Fruit fly (Drosophila melanogaster): ENCODE data around the gene Teh2.

Teh2 gene

DNA sequence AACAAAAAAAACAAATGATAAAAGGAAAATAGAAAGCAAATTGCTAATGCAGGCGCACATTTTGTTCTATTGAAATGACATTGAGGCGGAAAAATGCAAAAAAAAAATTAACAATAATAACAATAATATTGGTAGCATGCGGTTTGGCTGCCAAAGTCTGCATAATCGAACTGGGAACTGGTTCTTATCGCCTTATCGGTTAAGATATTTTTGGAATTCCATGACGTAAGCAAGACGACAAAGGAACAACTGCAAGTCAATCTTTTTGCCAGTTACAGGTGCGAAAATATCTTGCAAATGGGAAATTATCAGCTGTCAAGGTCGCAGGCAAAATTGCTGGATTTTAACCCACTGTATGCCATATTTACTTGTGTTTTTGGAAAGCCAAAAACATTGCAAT lies 55.2 kb downstream of the Teh2 start:
- TF ChIP-seq CTCF (optimal IDR thresholded peaks at IDR 0.05) (no peak), CG8478 (optimal IDR thresholded peaks at IDR 0.05) (no peak)

DNA sequence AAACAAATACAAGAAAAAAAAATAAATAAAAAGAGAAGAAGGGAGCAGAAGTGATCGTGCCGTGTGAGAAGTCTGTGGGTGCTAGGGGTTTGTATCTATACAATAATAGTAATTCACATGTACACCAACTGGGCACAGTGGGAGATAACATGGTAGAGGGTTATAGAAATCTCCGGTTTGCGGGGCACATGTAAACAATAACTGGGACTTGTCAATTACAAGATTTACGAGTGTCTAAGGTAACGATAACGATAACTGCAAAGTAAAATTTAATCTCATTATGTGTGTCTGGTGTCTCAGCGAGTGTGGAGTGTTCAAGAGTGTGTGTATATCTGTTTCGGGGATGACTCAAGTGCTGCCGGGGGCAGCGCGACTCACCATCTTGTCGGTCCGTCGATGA lies 57.1 kb downstream of the Teh2 start:
- TF ChIP-seq CG8478 (optimal IDR thresholded peaks at IDR 0.05) (no peak), CTCF (optimal IDR thresholded peaks at IDR 0.05) (no peak)
